Worm (Caenorhabditis elegans) whole organism, dauer: ENCODE results near the gene Y46C8AM.1.

ENCODE experiments used
- unc-62 ChIP-seq: sonication (generic microtip); optimal IDR thresholded peaks from 2 replicates; lab custom pipeline; 2017; ENCODE audit warnings: missing biosample characterization, missing genetic modification reagents, missing genetic modification characterization

The Y46C8AM.1 gene

ce11 chrIV:4009923-4010322 is 47.2 kb downstream of the Y46C8AM.1 start:
- no peak for TF ChIP-seq unc-62

ce11 chrIV:4013621-4014020 is 50.9 kb downstream of the Y46C8AM.1 start:
- TF ChIP-seq unc-62: no peak
